Worm (Caenorhabditis elegans) whole organism, L1 larva: Measurements from ENCODE around the gene K06A4.2.

ENCODE experiments used
- unc-98 ChIP-seq: fragments of 200-800 bp; sonication (Bioruptor generic); IDR thresholded peaks from 2 replicates; pipeline ENCODE4 v1.3.6; 2022; ENCODE audit warnings: missing genetic modification characterization, missing compliant biosample characterization
- ztf-4 ChIP-seq: fragments of 150-350 bp; optimal IDR thresholded peaks from 2 replicates; lab custom pipeline; 2014; ENCODE audit warnings: missing biosample characterization, missing genetic modification characterization

- no peak for TF ChIP-seq unc-98 (GFP tag; lab: Robert Waterston, UW)
- TF ChIP-seq ztf-4 (tag; lab: Kevin White, UChicago): no peak
Measured at ce11 chrV:9509597-9509996, 25.6 kb downstream of the K06A4.2 start.
